Fruit fly (Drosophila melanogaster): ENCODE data around the gene CG34248.
A peak's percentile ranks its signal among the peaks of the same experiment; 100 is the strongest.

The CG34248 gene

DNA sequence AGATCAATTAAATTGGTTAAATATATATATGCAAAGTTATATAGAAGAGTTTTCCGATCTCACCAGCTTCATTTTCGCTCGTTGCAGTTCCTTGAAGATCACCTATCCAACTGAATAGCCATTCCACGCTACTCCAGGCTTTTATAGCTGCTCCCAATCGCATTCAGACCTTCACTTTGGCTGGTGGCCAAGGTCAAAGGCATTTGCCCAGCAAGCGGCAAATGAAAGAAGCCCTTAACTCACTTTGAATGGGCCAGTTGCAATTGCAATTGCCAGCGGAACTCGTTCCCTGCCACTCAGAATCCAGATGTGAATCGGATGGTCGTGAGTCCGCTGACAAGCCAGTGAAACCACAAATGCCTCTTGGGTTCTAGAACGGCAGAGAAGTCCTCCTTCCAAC, 9.2 kb downstream of the CG34248 start, which contains the start of gene CG34247:
TSS of gene CG34247 (minus strand) at position 101 of the 400 bp plus-strand sequence.
- no peak for TF ChIP-seq CTCF (optimal IDR thresholded peaks at IDR 0.05)
- TF ChIP-seq CG8478 (optimal IDR thresholded peaks at IDR 0.05) = no peak

DNA sequence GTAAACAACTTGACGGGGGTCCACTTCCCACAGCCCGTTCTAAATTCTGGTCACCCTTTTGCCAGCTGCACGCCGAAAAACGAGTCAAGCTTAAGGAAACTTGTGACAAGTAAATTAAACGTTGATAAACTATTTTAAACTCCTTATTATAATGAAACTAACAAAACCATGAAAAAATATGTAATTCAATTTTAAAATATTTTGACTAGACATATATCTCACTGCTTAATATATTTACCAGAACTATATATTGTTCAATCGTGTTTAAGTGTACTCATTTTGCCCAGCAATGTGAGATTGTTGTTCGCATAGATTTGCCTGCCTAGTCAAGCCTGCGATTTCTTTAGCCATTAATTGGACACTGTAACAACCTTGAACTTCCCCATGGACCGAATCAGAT, 11.2 kb downstream of the CG34248 start, which contains the start of gene CG13053:
TSS of gene CG13053 (minus strand) at position 171 of the 400 bp plus-strand sequence.
- TF ChIP-seq CG8478 (optimal IDR thresholded peaks at IDR 0.05) (no peak), CTCF (optimal IDR thresholded peaks at IDR 0.05) (no peak)

DNA sequence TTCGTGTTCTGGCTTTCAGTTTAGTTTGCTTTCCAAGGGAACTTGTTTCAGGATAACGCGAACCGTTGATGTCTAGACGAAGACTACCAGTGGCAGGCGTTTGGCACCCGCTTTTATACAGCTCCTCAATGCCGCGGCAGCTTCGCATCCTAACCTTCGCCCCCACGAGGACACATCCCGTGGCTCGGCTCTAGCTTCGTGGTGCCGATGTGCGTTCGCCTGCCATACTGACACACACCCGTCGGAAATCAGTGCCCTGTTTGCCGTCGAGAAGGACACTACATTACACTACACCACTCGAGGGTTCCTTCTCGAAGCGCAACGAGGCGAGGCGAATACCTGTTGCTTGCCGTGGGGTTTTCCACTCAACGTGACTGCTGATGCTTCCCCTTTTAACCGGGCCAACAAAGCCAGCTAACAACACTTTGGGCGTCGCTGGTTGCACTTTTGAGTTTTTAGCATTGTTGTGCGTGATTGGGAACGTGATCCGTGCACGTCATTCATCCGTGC, 13.5 kb downstream of the CG34248 start, which contains the start of gene CG13054:
TSS of gene CG13054 (minus strand) at position 74 of the 510 bp plus-strand sequence.
- TF ChIP-seq CG8478 (optimal IDR thresholded peaks at IDR 0.05) (no peak), CTCF (optimal IDR thresholded peaks at IDR 0.05) (no peak)

DNA sequence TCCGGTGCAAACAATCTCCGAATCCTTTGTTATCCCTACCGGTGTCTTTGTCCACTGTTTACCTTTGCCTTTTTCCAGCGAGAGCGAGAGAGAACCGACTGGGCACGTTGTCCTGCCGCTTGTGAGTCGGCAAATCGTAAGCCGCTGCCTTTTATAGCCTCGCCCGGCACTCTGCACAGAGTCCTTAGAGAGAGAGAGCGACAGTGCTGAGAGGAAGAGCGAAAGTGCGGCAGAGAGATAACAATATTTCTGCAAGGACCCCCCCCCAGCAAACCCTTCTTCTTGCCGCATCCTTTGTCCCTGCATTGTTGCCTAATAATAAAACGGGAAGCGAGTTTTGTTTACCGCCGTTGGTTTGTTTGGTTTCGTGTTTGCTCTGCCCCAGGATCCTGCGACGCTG, 18.4 kb downstream of the CG34248 start, which contains the start of gene CG13055:
TSS of gene CG13055 (minus strand) at position 101 of the 400 bp plus-strand sequence.
- TF ChIP-seq CG8478 (optimal IDR thresholded peaks at IDR 0.05) (no peak), CTCF (optimal IDR thresholded peaks at IDR 0.05) (no peak)

DNA sequence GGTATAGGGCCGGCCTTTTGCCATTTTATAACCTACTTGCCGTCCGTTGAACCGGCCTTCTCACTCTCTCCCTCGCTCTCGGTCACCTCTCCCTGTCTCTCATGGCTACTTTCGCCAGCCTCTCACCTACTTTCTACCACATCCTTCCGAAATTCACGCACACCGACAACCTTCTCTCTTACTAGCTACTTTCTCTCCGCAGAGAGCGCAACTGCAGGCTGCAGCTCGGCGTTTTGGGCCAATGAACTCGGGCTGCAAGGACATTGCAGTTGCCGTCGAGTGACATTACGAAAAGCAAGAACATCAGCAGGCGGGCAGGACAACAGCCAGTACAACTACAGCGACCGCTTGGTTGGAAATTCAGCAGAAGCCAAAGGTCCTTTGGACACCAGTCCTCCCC, 29.4 kb downstream of the CG34248 start:
- TF ChIP-seq CG8478 (optimal IDR thresholded peaks at IDR 0.05) = no peak
- TF ChIP-seq CTCF (optimal IDR thresholded peaks at IDR 0.05) = no peak

DNA sequence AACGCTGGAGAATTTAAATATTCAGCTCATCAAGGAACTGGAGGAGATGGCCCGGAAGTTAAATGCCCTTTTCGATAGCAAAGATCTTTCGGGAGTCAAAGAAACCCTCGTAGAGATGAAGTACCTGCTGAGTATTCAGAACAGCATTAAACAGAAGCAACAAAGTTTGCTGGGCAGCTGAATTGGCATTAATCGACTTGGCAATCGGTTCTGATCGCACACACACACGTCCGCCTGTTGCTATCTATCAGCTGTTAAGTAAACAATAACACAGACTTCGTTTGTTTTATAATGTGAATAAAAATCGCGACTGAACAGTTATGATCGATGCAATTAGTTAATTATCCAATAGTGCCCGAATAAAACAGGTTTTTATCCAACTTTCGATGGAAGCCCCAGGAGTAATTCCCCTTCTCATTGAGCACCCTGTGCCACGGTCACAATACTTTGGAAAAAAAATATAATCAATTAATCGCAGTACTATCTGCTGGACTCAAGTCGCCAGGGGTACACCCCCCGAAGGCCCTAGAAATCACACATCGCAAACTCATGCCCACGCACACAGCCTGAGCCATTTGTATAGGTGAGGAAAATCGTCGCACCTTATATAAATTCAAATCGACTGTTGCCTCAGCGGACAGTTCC, 36.7 kb downstream of the CG34248 start:
- TF ChIP-seq CG8478 (optimal IDR thresholded peaks at IDR 0.05) (no peak), CTCF (optimal IDR thresholded peaks at IDR 0.05) (no peak)

DNA sequence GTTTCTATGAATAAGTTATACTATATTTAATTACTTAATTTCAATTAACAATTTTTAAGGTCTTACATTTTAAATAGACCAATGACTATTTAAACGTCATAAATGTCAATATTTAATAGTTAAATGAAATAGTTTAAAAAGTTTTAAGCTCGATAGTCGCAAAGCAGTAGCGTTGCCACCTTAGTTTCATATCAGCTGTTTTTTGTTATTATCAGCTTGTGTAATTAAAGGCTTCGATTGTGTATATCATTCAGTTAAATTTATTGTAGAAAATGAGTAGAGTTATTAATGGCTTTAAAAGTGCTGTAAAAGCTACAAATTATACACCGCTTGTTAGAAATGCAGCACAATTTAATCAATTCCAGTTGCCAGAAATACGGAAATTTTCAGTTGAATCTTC, 37.8 kb downstream of the CG34248 start, which contains the start of gene Hsc20:
TSS of gene Hsc20 (plus strand) at position 204 of the 400 bp plus-strand sequence.
- TF ChIP-seq CG8478 (optimal IDR thresholded peaks at IDR 0.05) = no peak
- no peak for TF ChIP-seq CTCF (optimal IDR thresholded peaks at IDR 0.05)

DNA sequence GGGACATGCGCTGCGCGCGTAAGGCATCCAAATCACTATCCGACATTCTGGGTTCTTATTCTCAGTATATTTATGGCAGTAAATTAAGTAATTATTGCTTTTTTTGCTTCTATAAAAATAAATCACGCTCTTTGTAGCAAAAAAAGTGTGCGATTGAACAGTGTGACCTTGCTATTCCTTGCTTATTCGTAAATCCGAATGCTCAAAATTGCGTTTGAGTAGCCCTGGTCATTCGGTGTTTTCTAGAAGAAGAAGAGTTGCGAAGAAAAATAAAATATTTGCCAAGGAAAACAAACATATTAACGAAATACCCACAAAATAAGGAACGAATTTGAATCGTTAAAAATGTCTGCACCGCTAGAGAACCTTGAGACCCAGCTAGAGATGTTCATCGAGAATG, 38.8 kb downstream of the CG34248 start, which contains the start of the genes PDCD-5 and MED10:
TSS of gene PDCD-5 (minus strand) at position 182 of the 400 bp plus-strand sequence.
TSS of gene MED10 (plus strand) at position 228 of the 400 bp plus-strand sequence.
- peak in 1 of 2 experiments; percentile 40 for TF ChIP-seq CTCF (optimal IDR thresholded peaks at IDR 0.05)
- no peak for TF ChIP-seq CG8478 (optimal IDR thresholded peaks at IDR 0.05)

DNA sequence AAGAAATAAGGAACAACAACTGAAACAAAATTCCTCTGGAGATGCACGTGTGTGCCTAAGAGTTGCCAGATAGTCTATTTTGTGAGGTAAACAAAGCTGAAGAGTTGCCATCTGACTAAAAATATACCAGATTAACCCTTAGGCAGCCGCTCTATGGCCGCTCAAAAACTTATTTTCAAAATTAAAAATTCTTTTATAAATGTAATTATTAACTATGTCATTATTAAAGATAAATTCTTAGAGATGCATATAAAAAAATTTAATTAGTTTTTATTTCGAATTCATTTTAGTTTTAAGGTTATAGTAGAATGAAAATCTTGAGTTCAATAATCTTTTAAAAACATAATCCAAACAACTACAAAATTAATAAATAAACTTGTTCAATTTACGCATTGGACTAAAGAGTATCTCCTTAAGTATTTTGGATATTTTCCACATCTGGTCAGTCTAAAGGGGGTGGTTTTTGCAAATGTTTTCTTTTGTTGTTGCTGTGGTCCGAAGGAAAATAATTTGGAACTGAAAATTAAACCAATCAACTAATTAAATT, 42.0 kb downstream of the CG34248 start, which contains the start of gene Tmx3:
TSS of gene Tmx3 (plus strand) at position 442 of the 547 bp plus-strand sequence.
- TF ChIP-seq CG8478 (optimal IDR thresholded peaks at IDR 0.05) = no peak
- no peak for TF ChIP-seq CTCF (optimal IDR thresholded peaks at IDR 0.05)

DNA sequence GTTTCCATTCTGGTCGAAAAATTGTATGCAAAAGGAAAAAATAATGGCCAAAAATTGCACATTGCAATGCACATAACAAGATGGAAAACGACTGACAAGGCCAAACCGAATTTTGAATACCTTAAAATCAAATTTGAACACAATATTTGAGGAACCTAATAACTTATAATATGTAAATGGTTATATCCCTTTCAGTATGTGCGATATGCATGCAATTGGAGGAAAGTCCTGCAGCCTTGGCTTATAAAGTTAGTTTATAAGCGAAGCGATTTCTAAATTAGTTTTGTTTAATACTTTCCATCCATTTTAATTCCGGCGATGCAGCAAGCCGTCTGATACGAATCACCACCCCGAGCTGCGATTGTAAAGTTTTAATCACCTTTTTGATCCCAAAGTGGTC, 45.5 kb downstream of the CG34248 start:
- TF ChIP-seq CTCF (optimal IDR thresholded peaks at IDR 0.05) (no peak), CG8478 (optimal IDR thresholded peaks at IDR 0.05) (no peak)

DNA sequence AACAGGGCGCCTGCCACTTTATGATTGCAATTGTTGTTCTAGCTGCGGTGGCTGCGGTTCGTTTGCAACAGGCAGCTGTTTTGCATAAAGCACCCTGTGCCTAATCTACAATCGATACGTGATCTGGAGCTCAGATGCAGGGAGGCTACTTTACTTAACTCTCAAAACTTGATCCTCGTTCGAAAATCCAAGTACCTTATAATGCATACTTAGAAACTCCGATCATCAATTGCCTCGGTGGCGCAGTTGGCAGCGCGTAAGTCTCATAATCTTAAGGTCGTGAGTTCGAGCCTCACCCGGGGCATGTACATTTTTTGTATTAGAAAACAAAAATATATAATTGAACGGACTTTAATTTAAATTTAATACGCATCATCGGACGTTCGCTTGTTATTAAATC, 48.9 kb downstream of the CG34248 start:
- TF ChIP-seq CG8478 (optimal IDR thresholded peaks at IDR 0.05) = no peak
- TF ChIP-seq CTCF (optimal IDR thresholded peaks at IDR 0.05) = no peak

DNA sequence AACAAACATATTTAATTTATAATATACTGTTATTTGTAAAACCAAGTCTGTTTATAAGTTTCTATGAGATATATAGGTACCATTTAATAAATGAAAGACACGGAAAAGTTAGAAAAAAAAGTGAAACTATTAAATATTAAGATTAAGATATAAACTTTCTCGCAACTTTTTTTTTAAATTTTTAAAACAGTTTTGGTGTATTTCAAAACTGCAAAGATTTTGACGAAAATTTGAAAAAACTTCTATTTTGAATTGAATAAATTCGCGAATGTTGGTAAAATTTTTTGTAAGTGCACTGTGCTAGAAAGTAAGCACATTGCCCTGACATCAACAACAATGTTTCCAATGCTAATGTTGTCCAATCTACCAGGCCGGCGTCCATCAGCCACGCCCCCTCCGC, 49.4 kb downstream of the CG34248 start:
- TF ChIP-seq CG8478 (optimal IDR thresholded peaks at IDR 0.05) (no peak), CTCF (optimal IDR thresholded peaks at IDR 0.05) (no peak)

Data from S2 (cell line).